Fruit fly (Drosophila melanogaster): ENCODE results near the gene CG5250.

The CG5250 gene

DNA sequence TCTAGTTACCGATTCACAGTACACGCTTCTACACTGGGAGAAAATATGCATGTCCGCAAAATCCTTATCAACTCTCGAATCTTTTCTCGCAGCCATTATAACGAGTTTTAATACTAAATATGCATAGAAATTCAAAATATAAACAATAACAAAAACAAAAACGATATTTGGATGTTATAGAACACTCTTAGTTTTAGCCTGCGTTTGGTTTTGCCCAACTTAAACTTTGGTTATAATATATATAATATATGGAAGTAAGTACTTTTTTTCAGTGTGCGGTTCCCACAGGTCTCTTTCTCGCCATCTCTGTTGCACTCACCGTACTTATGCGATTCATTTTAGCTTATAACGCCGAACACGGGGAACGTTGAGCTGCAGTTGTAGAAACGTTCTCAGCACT lies 17.3 kb downstream of the CG5250 start, which contains the start of gene cry (continued):
- TF ChIP-seq hkb (optimal IDR thresholded peaks at IDR 0.05) (no peak), hkb (GFP tag; IDR thresholded peaks at IDR 0.05) (no peak; the same call in 1 of the 2 replicates), stwl (tag; optimal IDR thresholded peaks at IDR 0.05) (no peak), CG4360 (GFP tag; IDR thresholded peaks at IDR 0.05) (no peak), sug (tag; optimal IDR thresholded peaks at IDR 0.05) (no peak), sr (GFP tag; IDR thresholded peaks at IDR 0.05) (no peak), Ptx1 (GFP tag; IDR thresholded peaks at IDR 0.05) (no peak), phol (tag; optimal IDR thresholded peaks at IDR 0.05) (peak; percentile 85), CG12942 (GFP tag; optimal IDR thresholded peaks at IDR 0.05) (peak; percentile 2), crc (GFP tag; optimal IDR thresholded peaks at IDR 0.05) (no peak), Fer1 (GFP tag; optimal IDR thresholded peaks at IDR 0.05) (no peak), bab2 (GFP tag; optimal IDR thresholded peaks at IDR 0.05) (no peak), CG8944 (GFP tag; optimal IDR thresholded peaks at IDR 0.05) (no peak), CG17568 (GFP tag; optimal IDR thresholded peaks at IDR 0.05) (no peak), CG10209 (GFP tag; optimal IDR thresholded peaks at IDR 0.05) (peak; percentile 55), CG17361 (GFP tag; IDR thresholded peaks at IDR 0.05) (peak; percentile 82), CG17612 (GFP tag; IDR thresholded peaks at IDR 0.05) (no peak), CoRest (tag; optimal IDR thresholded peaks at IDR 0.05) (peak; percentile 76), ftz-f1 (GFP tag; optimal IDR thresholded peaks at IDR 0.05) (no peak), Six4 (GFP tag; optimal IDR thresholded peaks at IDR 0.05) (peak; percentile 9), BEAF-32 (GFP tag; optimal IDR thresholded peaks at IDR 0.05) (no peak), E2f1 (GFP tag; IDR thresholded peaks at IDR 0.05) (no peak), CG11695 (GFP tag; IDR thresholded peaks at IDR 0.05) (0 out of 3 replicates have a peak, but pooled peaks have one; percentile 47), CG13775 (GFP tag; optimal IDR thresholded peaks at IDR 0.05) (no peak), Bgb (GFP tag; IDR thresholded peaks at IDR 0.05; ENCODE audit: partially characterized antibody) (no peak), CG18262 (tag; optimal IDR thresholded peaks at IDR 0.05) (peak; percentile 76), Mad (GFP tag; optimal IDR thresholded peaks at IDR 0.05) (no peak), gfzf (GFP tag; optimal IDR thresholded peaks at IDR 0.05) (no peak), schlank (tag; optimal IDR thresholded peaks at IDR 0.05) (no peak), lov (optimal IDR thresholded peaks at IDR 0.05) (no peak), lov (GFP tag; IDR thresholded peaks at IDR 0.05) (no peak), Blimp-1 (GFP tag; optimal IDR thresholded peaks at IDR 0.05) (no peak), zfh2 (GFP tag; optimal IDR thresholded peaks at IDR 0.05) (no peak), CG3726 (GFP tag; IDR thresholded peaks at IDR 0.05) (no peak), gem (tag; optimal IDR thresholded peaks at IDR 0.05) (peak; percentile 83), BtbVII (GFP tag; optimal IDR thresholded peaks at IDR 0.05) (no peak), chn (GFP tag; optimal IDR thresholded peaks at IDR 0.05) (peak; percentile 17), CG10321 (GFP tag; IDR thresholded peaks at IDR 0.05) (no peak), MTF-1 (GFP tag; optimal IDR thresholded peaks at IDR 0.05; ENCODE audit: borderline replicate concordance) (no peak), CG4424 (GFP tag; optimal IDR thresholded peaks at IDR 0.05) (peak; percentile 75), cwo (GFP tag; optimal IDR thresholded peaks at IDR 0.05) (peak; percentile 4), sim (GFP tag; IDR thresholded peaks at IDR 0.05) (no peak), CG3281 (GFP tag; optimal IDR thresholded peaks at IDR 0.05) (peak; percentile 22), Taf1 (GFP tag; IDR thresholded peaks at IDR 0.05) (no peak), Hsf (GFP tag; optimal IDR thresholded peaks at IDR 0.05) (peak; percentile 43), ttk (GFP tag; IDR thresholded peaks at IDR 0.05) (no peak), CG11723 (GFP tag; optimal IDR thresholded peaks at IDR 0.05) (no peak), CG11560 (tag; IDR thresholded peaks at IDR 0.05) (no peak), amos (GFP tag; IDR thresholded peaks at IDR 0.05; ENCODE audit: partially characterized antibody) (no peak), CG17829 (tag; optimal IDR thresholded peaks at IDR 0.05) (peak; percentile 55), sc (optimal IDR thresholded peaks at IDR 0.05) (no peak), sc (GFP tag; optimal IDR thresholded peaks at IDR 0.05) (peak; percentile 67), psq (GFP tag; optimal IDR thresholded peaks at IDR 0.05) (no peak)
